Worm (Caenorhabditis elegans) whole organism, L2 larva: Measurements from ENCODE around the gene ZK381.62.

Experiments
- Y55F3AM.14 ChIP-seq: fragments of 200-800 bp; sonication (Bioruptor generic); optimal IDR thresholded peaks from 2 replicates; lab custom pipeline; 2018; ENCODE audit warnings: mild to moderate bottlenecking, missing genetic modification characterization, missing compliant biosample characterization
- ZK546.5 ChIP-seq: sonication (generic microtip); optimal IDR thresholded peaks from 2 replicates; lab custom pipeline; 2017; ENCODE audit warnings: missing biosample characterization, missing genetic modification characterization
- ceh-16 ChIP-seq: fragments of 150-350 bp; optimal IDR thresholded peaks from 2 replicates; lab custom pipeline; 2014; ENCODE audit warnings: missing biosample characterization, missing genetic modification characterization
- lin-39 ChIP-seq: fragments of 150-350 bp; optimal IDR thresholded peaks from 2 replicates; lab custom pipeline; 2014; ENCODE audit warnings: missing biosample characterization, missing genetic modification reagents, missing genetic modification characterization
- lsy-2 ChIP-seq, 2 experiments: fragments of 150-350 bp in 1 of 2; sonication (generic microtip) in 1 of 2; optimal IDR thresholded peaks; 2 replicates each; lab custom pipeline; 2014 to 2017; ENCODE audit warnings: missing biosample characterization in 2 of 2, missing genetic modification characterization in 2 of 2
- nhr-12 ChIP-seq: fragments of 150-350 bp; optimal IDR thresholded peaks from 2 replicates; lab custom pipeline; 2014; ENCODE audit warnings: missing biosample characterization, missing genetic modification characterization
- peb-1 ChIP-seq: fragments of 150-350 bp; optimal IDR thresholded peaks from 2 replicates; lab custom pipeline; 2014; ENCODE audit warnings: missing biosample characterization, missing genetic modification characterization
- skn-1 ChIP-seq: sonication (generic microtip); optimal IDR thresholded peaks from 2 replicates; lab custom pipeline; 2017; ENCODE audit warnings: missing biosample characterization, missing genetic modification characterization
- snpc-4 ChIP-seq: fragments of 150-350 bp; optimal IDR thresholded peaks from 2 replicates; lab custom pipeline; 2014; ENCODE audit warnings: missing biosample characterization, missing genetic modification characterization
- unc-39 ChIP-seq: fragments of 150-350 bp; optimal IDR thresholded peaks from 2 replicates; lab custom pipeline; 2014; ENCODE audit warnings: missing biosample characterization, missing genetic modification characterization
- ztf-1 ChIP-seq: fragments of 200-800 bp; sonication (Bioruptor generic); conservative IDR thresholded peaks from 2 replicates; pipeline ENCODE4 v1.3.6; 2022; ENCODE audit warnings: missing genetic modification characterization, missing compliant biosample characterization

DNA sequence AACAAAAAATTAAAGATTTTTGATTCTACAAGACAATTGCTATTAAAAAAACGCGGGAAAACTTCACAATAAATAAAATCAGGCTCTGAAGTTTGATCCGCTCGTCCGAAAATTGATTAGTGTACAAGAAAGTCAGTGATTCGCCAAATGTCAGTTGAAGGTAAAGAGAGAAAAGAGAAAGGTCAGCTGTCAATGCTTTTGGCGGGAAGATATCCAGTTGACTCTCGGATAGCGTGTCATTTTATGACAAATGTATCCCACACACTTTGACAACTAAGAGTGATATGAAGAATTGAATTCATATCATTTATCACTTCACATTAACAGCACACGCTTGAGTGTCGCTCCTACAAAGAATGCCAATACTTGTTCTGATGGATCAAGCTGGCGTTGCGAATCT lies 24.3 kb downstream of the ZK381.62 start:
- TF ChIP-seq ceh-16 (tag; lab: Kevin White, UChicago) (no peak), ZK546.5 (tag; lab: Kevin White, UChicago) (no peak), lin-39 (no peak), lsy-2 (tag; optimal IDR thresholded peaks at IDR 0.05; lab: Kevin White, UChicago) (peak in 1 of 2 experiments; percentile 21), nhr-12 (tag; lab: Kevin White, UChicago) (no peak), snpc-4 (tag; lab: Kevin White, UChicago) (no peak), unc-39 (no peak), Y55F3AM.14 (no peak), peb-1 (tag; lab: Kevin White, UChicago) (no peak), skn-1 (tag; lab: Kevin White, UChicago) (no peak), ztf-1 (no peak)
